Fruit fly (Drosophila melanogaster): ENCODE measurements around the gene kud.

Gene kud

dm6 chr3L:16878830-16879536, 34.2 kb upstream of the kud start:
- TF ChIP-seq CG17806 (tag; optimal IDR thresholded peaks at IDR 0.05) (no peak), Ets98B (GFP tag; IDR thresholded peaks at IDR 0.05) (no peak), CG4496 (GFP tag; IDR thresholded peaks at IDR 0.05) (no peak), CG32121 (GFP tag; IDR thresholded peaks at IDR 0.05) (no peak), CG9948 (tag; optimal IDR thresholded peaks at IDR 0.05) (no peak), EcR (GFP tag; optimal IDR thresholded peaks at IDR 0.05) (no peak), CG8159 (tag; optimal IDR thresholded peaks at IDR 0.05) (no peak), CG15710 (tag; optimal IDR thresholded peaks at IDR 0.05) (no peak), Pif1B (GFP tag; optimal IDR thresholded peaks at IDR 0.05) (no peak), D1 (tag; optimal IDR thresholded peaks at IDR 0.05) (no peak), Pif1A (GFP tag; optimal IDR thresholded peaks at IDR 0.05) (no peak), CG13204 (GFP tag; optimal IDR thresholded peaks at IDR 0.05) (no peak), fd96Ca (GFP tag; IDR thresholded peaks at IDR 0.05) (no peak), CG8301 (tag; optimal IDR thresholded peaks at IDR 0.05) (no peak), CG12605 (GFP tag; IDR thresholded peaks at IDR 0.05) (no peak), CG34367 (tag; optimal IDR thresholded peaks at IDR 0.05) (no peak), rn (GFP tag; IDR thresholded peaks at IDR 0.05) (no peak), CG14655 (GFP tag; optimal IDR thresholded peaks at IDR 0.05) (no peak), Snoo (tag; optimal IDR thresholded peaks at IDR 0.05) (no peak), CG10348 (GFP tag; IDR thresholded peaks at IDR 0.05) (no peak)

DNA sequence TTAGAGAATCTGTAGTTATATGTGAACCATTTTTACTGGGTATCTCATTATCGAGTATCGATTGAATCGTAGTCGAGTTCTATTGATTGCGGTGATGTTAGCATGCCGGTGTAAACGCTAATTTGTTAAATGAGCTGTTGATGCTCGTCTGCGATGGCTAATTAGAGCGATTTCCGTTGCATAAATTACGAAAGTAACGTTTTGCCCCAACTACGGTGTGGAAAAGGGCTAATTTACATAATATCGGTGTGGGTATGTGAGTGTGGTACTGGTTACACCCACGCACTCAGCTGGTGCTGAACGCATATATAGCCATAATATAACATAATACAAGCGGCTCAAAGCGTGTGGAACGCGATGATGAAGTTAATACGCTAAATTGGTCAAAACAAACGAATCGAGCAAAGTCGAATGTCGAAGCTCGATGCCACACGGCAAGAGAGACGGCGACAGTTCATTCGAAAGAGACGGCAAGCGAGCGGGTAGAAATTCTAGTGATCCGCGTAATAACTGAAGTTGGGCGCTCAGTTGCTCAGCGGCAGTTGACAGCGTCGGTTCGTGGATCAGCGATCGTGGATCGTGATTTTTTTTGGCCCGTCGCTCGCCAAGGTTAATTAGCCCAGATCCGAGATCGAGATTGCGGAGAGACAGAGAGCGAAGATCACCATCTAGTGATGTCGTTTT, 32.1 kb upstream of the kud start, which contains the start of gene CG32170:
Gene CG32170 (plus strand): TSS at position 525 of the 684 bp plus-strand sequence.
- TF ChIP-seq CG13204 (GFP tag; optimal IDR thresholded peaks at IDR 0.05) (peak; percentile 29), CG4496 (GFP tag; IDR thresholded peaks at IDR 0.05) (peak; percentile 53; the same call in 1 of the 3 replicates), gl (tag; optimal IDR thresholded peaks at IDR 0.05) (no peak)

DNA sequence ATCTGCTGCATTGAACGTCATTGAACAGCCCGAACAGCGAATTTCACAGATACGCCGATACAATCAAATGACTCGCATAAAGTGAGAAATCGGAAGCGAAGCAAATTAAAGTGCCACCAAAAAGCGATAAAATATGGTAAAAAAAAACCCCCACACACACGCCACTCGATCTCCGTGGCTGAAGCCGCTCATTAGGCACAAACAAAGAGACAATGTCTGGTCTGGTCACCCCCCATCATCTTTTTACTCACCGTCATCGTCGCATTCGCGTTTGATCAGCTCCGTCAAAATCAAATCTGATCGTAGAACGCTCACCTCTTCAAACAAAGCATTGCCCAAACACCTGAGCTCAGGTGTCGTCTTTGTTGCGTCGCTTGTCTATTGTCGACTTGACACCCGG, 31.2 kb upstream of the kud start:
- no peak for TF ChIP-seq CG4496 (GFP tag; IDR thresholded peaks at IDR 0.05)
- no peak for TF ChIP-seq CG17806 (tag; optimal IDR thresholded peaks at IDR 0.05)
- no peak for TF ChIP-seq Pif1A (GFP tag; optimal IDR thresholded peaks at IDR 0.05)
- no peak for TF ChIP-seq D1 (tag; optimal IDR thresholded peaks at IDR 0.05)
- no peak for TF ChIP-seq CG8159 (tag; optimal IDR thresholded peaks at IDR 0.05)
- no peak for TF ChIP-seq CG34367 (tag; optimal IDR thresholded peaks at IDR 0.05)
- TF ChIP-seq Pif1B (GFP tag; optimal IDR thresholded peaks at IDR 0.05) = no peak
- TF ChIP-seq gl (tag; optimal IDR thresholded peaks at IDR 0.05) = no peak
- no peak for TF ChIP-seq CG15710 (tag; optimal IDR thresholded peaks at IDR 0.05)
- no peak for TF ChIP-seq CG32121 (GFP tag; IDR thresholded peaks at IDR 0.05)
- no peak for TF ChIP-seq CG12605 (GFP tag; IDR thresholded peaks at IDR 0.05)
- TF ChIP-seq Ets98B (GFP tag; IDR thresholded peaks at IDR 0.05) = no peak
- no peak for TF ChIP-seq CG10348 (GFP tag; IDR thresholded peaks at IDR 0.05)
- TF ChIP-seq CG8301 (tag; optimal IDR thresholded peaks at IDR 0.05) = no peak
- no peak for TF ChIP-seq fd96Ca (GFP tag; IDR thresholded peaks at IDR 0.05)
- no peak for TF ChIP-seq Snoo (tag; optimal IDR thresholded peaks at IDR 0.05)
- no peak for TF ChIP-seq CG9948 (tag; optimal IDR thresholded peaks at IDR 0.05)

DNA sequence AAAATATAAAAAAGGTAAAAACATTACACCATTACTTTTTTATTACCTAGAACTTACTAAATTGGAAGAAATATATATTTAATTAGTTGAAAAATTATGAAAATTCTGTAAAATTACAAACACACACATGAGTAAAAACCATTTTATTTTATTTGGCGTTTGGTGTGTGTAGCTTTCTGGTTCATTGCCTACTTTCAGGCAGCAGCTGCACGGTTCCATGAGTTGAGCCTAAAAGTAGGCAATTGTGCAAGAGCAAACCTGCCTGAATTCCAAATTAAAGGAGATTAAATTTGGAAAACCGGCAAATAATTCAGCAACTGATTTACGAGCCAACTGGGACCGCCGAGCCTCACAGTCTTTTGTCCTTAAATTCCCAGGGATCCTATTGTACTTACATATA, 30.7 kb upstream of the kud start:
- TF ChIP-seq CG32121 (GFP tag; IDR thresholded peaks at IDR 0.05) (0 out of 2 replicates have a peak, but pooled peaks have one; percentile 19), CG9948 (tag; optimal IDR thresholded peaks at IDR 0.05) (no peak), D1 (tag; optimal IDR thresholded peaks at IDR 0.05) (peak; percentile 68), CG13204 (GFP tag; optimal IDR thresholded peaks at IDR 0.05) (no peak), CG15710 (tag; optimal IDR thresholded peaks at IDR 0.05) (no peak), CG14655 (GFP tag; optimal IDR thresholded peaks at IDR 0.05) (no peak), CG34367 (tag; optimal IDR thresholded peaks at IDR 0.05) (no peak)

dm6 chr3L:16873679-16874078, 28.9 kb upstream of the kud start:
- TF ChIP-seq CG4496 (GFP tag; IDR thresholded peaks at IDR 0.05) = no peak
- no peak for TF ChIP-seq CG12605 (GFP tag; IDR thresholded peaks at IDR 0.05)
- no peak for TF ChIP-seq D1 (tag; optimal IDR thresholded peaks at IDR 0.05)
- no peak for TF ChIP-seq fd96Ca (GFP tag; IDR thresholded peaks at IDR 0.05)
- no peak for TF ChIP-seq CG9948 (tag; optimal IDR thresholded peaks at IDR 0.05)
- TF ChIP-seq CG34367 (tag; optimal IDR thresholded peaks at IDR 0.05) = no peak
- TF ChIP-seq CG10348 (GFP tag; IDR thresholded peaks at IDR 0.05) = no peak
- no peak for TF ChIP-seq Snoo (tag; optimal IDR thresholded peaks at IDR 0.05)
- TF ChIP-seq CG32121 (GFP tag; IDR thresholded peaks at IDR 0.05) = no peak
- no peak for TF ChIP-seq gl (tag; optimal IDR thresholded peaks at IDR 0.05)
- TF ChIP-seq Pif1A (GFP tag; optimal IDR thresholded peaks at IDR 0.05) = no peak
- TF ChIP-seq rn (GFP tag; IDR thresholded peaks at IDR 0.05) = no peak
- TF ChIP-seq CG8301 (tag; optimal IDR thresholded peaks at IDR 0.05) = no peak
- no peak for TF ChIP-seq CG14655 (GFP tag; optimal IDR thresholded peaks at IDR 0.05)
- no peak for TF ChIP-seq CG17806 (tag; optimal IDR thresholded peaks at IDR 0.05)
- TF ChIP-seq EcR (GFP tag; optimal IDR thresholded peaks at IDR 0.05) = no peak
- no peak for TF ChIP-seq Pif1B (GFP tag; optimal IDR thresholded peaks at IDR 0.05)
- no peak for TF ChIP-seq CG8159 (tag; optimal IDR thresholded peaks at IDR 0.05)
- TF ChIP-seq CG15710 (tag; optimal IDR thresholded peaks at IDR 0.05) = no peak
- TF ChIP-seq CG13204 (GFP tag; optimal IDR thresholded peaks at IDR 0.05) = no peak

DNA sequence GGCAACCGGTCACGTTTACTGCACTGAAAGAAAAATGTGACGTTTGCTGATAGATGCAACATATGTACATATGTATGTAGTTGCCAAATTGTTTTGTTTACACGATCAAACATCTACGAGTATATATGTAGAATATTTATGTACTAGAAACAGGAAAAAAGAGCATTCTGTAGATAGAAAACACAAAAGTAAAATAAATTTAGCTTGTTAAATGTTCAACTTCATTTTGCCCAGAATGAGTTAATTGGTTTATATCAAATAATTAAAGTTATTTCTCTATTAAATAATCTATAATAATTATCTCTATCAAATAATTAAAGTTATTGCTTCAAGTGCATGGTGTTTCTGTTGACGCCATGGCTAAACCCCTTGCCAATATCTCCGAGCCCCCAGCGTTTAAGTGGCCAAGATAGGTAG, 28.3 kb upstream of the kud start:
- TF ChIP-seq D1 (tag; optimal IDR thresholded peaks at IDR 0.05) = peak; percentile 33
- TF ChIP-seq CG9948 (tag; optimal IDR thresholded peaks at IDR 0.05) = peak; percentile 64
- 0 out of 3 replicates have a peak, but pooled peaks have one; percentile 11 for TF ChIP-seq fd96Ca (GFP tag; IDR thresholded peaks at IDR 0.05)
- peak; percentile 73 for TF ChIP-seq CG8159 (tag; optimal IDR thresholded peaks at IDR 0.05)
- peak; percentile 87 for TF ChIP-seq CG8301 (tag; optimal IDR thresholded peaks at IDR 0.05)
- TF ChIP-seq CG12605 (GFP tag; IDR thresholded peaks at IDR 0.05) = peak; percentile 12; the same call in 1 of the 2 replicates
- TF ChIP-seq Pif1B (GFP tag; optimal IDR thresholded peaks at IDR 0.05) = peak; percentile 28
- TF ChIP-seq CG10348 (GFP tag; IDR thresholded peaks at IDR 0.05) = no peak
- TF ChIP-seq CG14655 (GFP tag; optimal IDR thresholded peaks at IDR 0.05) = peak; percentile 88
- TF ChIP-seq rn (GFP tag; IDR thresholded peaks at IDR 0.05) = no peak
- TF ChIP-seq Snoo (tag; optimal IDR thresholded peaks at IDR 0.05) = peak; percentile 9
- peak; percentile 78 for TF ChIP-seq CG17806 (tag; optimal IDR thresholded peaks at IDR 0.05)
- TF ChIP-seq CG13204 (GFP tag; optimal IDR thresholded peaks at IDR 0.05) = no peak
- TF ChIP-seq CG4496 (GFP tag; IDR thresholded peaks at IDR 0.05) = peak; percentile 7; the same call in 1 of the 3 replicates
- TF ChIP-seq Pif1A (GFP tag; optimal IDR thresholded peaks at IDR 0.05) = peak; percentile 5

Data from whole organism, pupa.